Worm (Caenorhabditis elegans): ENCODE results near the gene chkr-1.
"Not testable (repeated sequence)": the region's sequence is repeated elsewhere in the genome, so short reads cannot be mapped to it uniquely, and the experiment has no call there.

ce11 chrX:215488-215887 is 33.0 kb downstream of the chkr-1 start, which contains the start of gene set-28:
- not testable (repeated sequence) for TF ChIP-seq nfya-1 (tag; optimal IDR thresholded peaks at IDR 0.05; ENCODE audit: borderline replicate concordance, insufficient read depth); efl-1 (GFP tag; optimal IDR thresholded peaks at IDR 0.05); bed-2 (GFP tag; IDR thresholded peaks at IDR 0.05); lsy-27 (tag; optimal IDR thresholded peaks at IDR 0.05; ENCODE audit: borderline replicate concordance, insufficient read depth); ZK185.1 (tag; optimal IDR thresholded peaks at IDR 0.05; ENCODE audit: poor library complexity, severe bottlenecking); Y95B8A.8 (GFP tag; IDR thresholded peaks at IDR 0.05); T26A5.8 (tag; optimal IDR thresholded peaks at IDR 0.05); madf-8 (GFP tag; conservative IDR thresholded peaks at IDR 0.05); ztf-28 (GFP tag; IDR thresholded peaks at IDR 0.05); unc-62 (GFP tag; optimal IDR thresholded peaks at IDR 0.05); lir-1 (GFP tag; conservative IDR thresholded peaks at IDR 0.05); snpc-1.3 (tag; optimal IDR thresholded peaks at IDR 0.05; ENCODE audit: insufficient read depth); ama-1 (optimal IDR thresholded peaks at IDR 0.05); ama-1 (GFP tag; optimal IDR thresholded peaks at IDR 0.05); snpc-4 (GFP tag; optimal IDR thresholded peaks at IDR 0.05); snpc-4 (tag; optimal IDR thresholded peaks at IDR 0.05)

Data from whole organism, young adult.